Fruit fly (Drosophila melanogaster): ENCODE data around the gene CG8774.

DNA sequence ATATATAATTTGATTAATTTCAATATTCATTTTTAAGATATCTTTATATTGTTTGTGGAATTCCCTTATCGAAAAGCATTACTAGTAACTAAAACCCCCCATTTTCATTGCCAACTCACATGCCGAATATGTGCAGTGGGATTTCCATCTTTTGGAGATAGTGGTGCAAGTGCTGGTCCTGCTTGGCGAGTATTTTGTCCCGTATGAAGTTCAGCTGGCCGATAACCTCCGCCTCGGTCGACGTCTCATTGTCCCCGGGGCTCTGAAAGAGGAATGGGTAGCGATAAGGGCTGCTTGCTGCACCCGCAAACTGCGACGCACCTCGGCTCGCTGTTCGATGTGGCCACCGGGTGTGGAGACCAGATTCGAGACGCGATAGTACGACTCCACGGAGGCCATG lies 27.9 kb upstream of the CG8774 start:
- TF ChIP-seq CG8159 (tag; optimal IDR thresholded peaks at IDR 0.05) (no peak), rn (GFP tag; IDR thresholded peaks at IDR 0.05) (no peak), EcR (GFP tag; optimal IDR thresholded peaks at IDR 0.05) (peak; percentile 71), CG14655 (GFP tag; optimal IDR thresholded peaks at IDR 0.05) (no peak), Ets98B (GFP tag; IDR thresholded peaks at IDR 0.05) (no peak), CG4496 (GFP tag; IDR thresholded peaks at IDR 0.05) (no peak), CG8301 (tag; optimal IDR thresholded peaks at IDR 0.05) (no peak), D1 (tag; optimal IDR thresholded peaks at IDR 0.05) (no peak), CG12605 (GFP tag; IDR thresholded peaks at IDR 0.05) (no peak)
